Fruit fly (Drosophila melanogaster) Kc167 (cell line): ENCODE data around the gene MED28.

Source experiments
- Myc ChIP-seq: fragments of >200 bp; optimal IDR thresholded peaks from 2 replicates; lab custom pipeline; 2017; ENCODE audit warnings: missing external identifiers
- Sin3A ChIP-seq: fragments of >200 bp; optimal IDR thresholded peaks from 2 replicates; lab custom pipeline; 2018; ENCODE audit warnings: missing external identifiers
- h ChIP-seq: fragments of >200 bp; optimal IDR thresholded peaks from 3 replicates; lab custom pipeline; 2018; ENCODE audit warnings: missing external identifiers
- insv ChIP-seq: fragments of >200 bp; optimal IDR thresholded peaks from 3 replicates; lab custom pipeline; 2018; ENCODE audit warnings: missing external identifiers
- psq ChIP-seq: fragments of >200 bp; optimal IDR thresholded peaks from 2 replicates; lab custom pipeline; 2017; ENCODE audit warnings: missing external identifiers
- ttk ChIP-seq: sonication (Bioruptor generic); optimal IDR thresholded peaks from 2 replicates; lab custom pipeline; 2017; ENCODE audit warnings: missing external identifiers

MED28 gene

DNA sequence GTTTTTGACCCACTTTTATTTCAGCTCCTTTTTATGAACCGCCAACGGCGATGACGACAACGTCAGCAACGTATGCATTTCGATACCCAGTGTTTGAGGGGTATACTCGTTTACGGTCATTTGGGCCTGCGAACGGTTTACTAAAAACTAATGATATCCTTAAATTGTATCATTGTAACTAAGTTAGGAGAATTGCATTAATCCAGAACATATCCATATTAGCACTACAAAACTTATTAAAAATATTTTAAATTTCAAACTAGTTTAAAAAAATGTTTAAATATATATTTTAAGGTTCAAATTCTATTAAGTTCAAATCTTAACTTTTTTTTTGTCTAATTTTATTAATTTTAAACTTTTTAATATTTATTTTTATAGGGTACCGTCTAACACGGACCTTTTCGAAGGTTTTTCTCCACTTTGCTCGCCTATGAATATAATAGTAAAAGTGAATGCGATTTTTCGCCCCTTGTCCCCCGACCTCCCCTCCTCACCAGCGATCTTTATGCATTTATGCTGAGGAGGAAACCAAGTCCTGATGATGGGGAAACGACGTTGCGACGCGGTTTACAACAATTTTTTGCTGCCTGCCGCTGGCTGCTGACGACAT is 17.5 kb upstream of the MED28 start:
- no peak for TF ChIP-seq psq (lab: Kevin White, UChicago)
- TF ChIP-seq h: no peak
- TF ChIP-seq Myc (lab: Kevin White, UChicago): no peak
- TF ChIP-seq ttk (lab: Kevin White, UChicago): no peak
- TF ChIP-seq Sin3A: no peak
- no peak for TF ChIP-seq insv

DNA sequence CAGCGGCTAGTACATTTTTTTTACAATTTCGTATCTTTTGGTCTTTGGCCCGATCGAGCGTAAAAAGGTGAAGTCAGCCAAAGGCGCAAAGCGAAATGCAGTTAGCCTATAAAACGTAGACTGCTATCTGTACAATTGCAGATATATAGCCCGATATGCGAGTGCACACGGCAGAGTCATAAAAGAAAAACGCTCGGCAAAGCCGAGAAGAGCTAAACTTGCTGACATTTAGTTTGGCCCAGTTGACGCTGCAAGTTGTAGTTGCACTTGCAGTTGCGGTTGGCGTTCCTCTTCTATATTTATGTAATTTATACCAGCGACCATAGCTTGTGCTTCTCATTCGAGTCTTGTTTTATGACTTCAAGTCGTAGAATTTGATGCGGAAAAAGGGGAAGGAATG is 16.2 kb upstream of the MED28 start:
- TF ChIP-seq h (no peak), Myc (lab: Kevin White, UChicago) (no peak), insv (no peak), psq (lab: Kevin White, UChicago) (no peak), Sin3A (no peak), ttk (lab: Kevin White, UChicago) (no peak)

DNA sequence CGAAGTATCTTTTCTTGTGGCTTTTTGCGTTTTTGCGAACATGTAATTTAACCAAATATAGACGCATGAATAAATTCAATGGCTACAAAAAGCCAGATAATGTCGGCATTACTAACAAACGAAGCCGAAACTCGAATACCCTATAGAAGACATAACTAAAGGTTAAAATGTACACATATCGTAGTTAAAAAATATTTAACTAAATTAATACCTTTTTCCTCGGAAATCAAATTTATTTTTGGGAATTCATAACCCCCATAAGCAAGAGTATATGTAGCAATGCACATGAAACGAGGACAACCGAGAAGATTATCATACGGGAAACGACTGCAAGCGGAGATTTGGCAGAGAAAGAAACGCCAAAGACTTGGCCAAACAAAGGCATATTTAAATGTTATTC is 15.1 kb upstream of the MED28 start:
- no peak for TF ChIP-seq insv
- no peak for TF ChIP-seq Myc (lab: Kevin White, UChicago)

DNA sequence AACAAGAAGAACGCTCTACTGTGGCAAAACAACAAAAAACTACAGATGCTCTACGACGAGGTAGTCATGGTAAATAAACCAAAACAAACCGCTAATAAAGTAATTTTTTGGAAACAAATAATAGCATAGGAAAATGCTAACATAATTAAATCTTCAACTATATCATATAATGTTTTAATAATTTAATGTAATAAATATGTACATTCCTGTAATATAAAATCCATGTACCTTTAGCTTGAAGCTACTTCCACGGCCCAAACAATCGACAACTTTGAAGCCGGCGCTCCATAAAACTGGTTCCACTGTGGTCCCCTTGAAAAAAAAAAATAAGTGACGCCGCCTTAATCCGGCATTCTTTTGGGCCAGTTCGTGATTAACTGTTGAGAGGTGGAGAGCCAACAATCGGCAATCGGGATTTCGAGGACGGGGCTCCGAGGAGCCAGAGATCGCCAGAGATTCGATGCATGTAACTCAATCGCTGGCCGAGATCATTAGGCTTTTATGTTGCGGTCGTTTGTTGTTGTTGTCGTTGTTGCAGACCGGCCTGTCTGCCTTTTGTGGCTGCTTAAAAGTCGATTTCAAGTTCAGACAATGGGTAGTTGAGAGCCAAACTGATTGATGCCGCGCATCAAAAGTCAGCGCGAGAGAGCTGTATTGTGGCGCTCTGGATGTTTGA is 14.0 kb upstream of the MED28 start:
- TF ChIP-seq Sin3A: no peak
- no peak for TF ChIP-seq psq (lab: Kevin White, UChicago)
- TF ChIP-seq ttk (lab: Kevin White, UChicago): no peak
- no peak for TF ChIP-seq insv
- TF ChIP-seq h: no peak
- TF ChIP-seq Myc (lab: Kevin White, UChicago): no peak

DNA sequence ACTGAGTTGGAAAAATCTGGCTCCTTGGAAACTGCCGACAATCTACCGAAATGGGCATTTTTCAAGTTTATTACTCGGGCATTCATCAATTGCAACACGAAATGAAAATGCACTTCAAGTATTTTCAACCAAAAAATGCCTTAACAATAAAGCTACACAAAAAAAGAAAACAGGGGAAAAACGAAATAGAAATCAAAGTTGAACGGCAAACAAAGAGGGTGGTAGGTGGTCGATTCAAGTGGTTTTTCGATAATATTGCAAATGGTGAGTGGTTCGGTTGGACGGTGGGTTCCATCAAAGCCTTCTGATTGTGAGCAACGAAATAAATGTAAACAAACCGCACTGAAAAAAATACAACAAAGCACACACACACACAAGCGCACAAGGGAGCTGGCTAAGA is 10.6 kb upstream of the MED28 start:
- TF ChIP-seq h (no peak), ttk (lab: Kevin White, UChicago) (no peak), insv (no peak), Myc (lab: Kevin White, UChicago) (no peak), psq (lab: Kevin White, UChicago) (no peak), Sin3A (no peak)

DNA sequence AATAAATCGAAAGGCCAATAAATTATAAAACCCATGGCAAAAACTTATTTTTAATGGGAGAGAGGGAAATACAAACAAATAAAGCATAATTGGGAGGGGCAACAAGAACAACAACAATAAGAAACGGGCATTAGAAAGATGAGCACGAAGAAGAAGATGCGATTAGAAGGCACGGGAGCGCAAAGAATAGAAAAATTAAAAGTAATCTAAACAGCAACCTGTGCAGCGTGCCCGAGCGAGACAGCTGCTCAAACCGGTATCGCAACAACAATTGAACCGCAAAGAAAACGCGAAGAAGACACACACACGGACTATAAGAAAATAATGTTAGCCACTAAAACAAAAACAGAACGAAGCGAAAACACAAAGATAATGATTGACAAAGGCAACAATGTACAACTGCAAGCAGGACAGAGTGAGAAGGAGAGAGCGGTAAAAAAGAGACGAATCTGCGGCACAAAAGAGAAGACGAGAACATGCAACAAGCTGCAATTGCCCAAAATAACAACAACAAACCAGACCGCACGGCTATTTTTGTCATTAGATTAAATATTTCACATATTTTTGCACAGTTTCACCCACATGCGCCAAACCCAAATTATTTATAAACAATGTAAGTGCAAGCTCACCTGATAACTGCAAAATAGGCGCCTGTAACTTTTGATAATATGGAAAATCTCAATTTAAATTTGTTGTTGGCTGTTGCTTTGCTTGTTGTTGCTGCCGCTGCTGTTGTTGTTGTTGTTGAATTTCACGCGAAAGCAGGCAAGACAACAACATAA is 4.8 kb upstream of the MED28 start:
- peak; percentile 16 for TF ChIP-seq psq (lab: Kevin White, UChicago)
- no peak for TF ChIP-seq ttk (lab: Kevin White, UChicago)
- no peak for TF ChIP-seq Sin3A
- no peak for TF ChIP-seq Myc (lab: Kevin White, UChicago)
- TF ChIP-seq insv: no peak
- TF ChIP-seq h: no peak

DNA sequence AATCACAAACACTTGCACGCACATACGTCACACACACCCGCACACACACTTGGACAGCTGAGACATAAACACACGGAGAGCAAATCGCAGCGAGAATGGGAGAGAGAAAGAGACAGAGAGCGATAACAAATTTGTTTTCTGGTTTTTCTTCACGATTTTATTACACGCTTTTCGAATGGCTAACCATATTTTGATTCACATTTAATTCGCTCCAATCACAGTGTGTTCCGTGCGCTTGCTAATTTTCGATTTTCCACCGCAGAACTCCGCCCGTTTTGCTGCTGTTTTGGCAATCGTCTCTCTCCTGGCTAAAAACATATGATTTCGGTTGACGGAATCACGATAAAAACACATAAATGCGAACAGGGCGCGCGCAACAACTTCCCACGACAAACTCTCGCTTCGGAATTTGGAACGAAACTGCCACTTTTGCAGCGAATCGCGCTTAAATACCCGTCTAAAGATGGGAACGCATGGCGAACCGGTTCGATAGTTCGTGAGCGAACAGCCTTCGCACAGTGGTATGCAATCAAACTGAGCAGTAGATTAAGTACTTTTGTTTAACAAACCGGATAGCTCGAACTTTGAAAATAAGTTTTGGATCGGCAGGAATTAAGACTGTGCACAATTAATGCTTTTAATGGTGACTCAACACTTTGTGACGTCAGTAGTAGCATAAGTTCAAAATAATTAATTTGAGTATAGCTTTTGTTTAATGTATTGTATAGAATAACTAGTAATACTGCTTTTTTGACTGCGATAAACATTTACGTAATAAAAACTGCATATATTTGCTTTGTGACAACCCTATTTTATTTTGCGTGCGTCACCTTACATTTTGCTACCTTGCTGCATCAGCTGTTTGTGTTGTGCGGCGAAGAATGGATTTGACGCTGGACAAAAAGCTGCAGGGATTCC is 3.9 kb upstream of the MED28 start, which contains the start of the genes Fur1 and Vps33B:
Fur1 (minus strand) TSS at position 424 of the 918 bp plus-strand sequence.
Vps33B (plus strand) TSS at position 856 of the 918 bp plus-strand sequence.
- TF ChIP-seq Sin3A (peak; percentile 98), Myc (lab: Kevin White, UChicago) (no peak)

DNA sequence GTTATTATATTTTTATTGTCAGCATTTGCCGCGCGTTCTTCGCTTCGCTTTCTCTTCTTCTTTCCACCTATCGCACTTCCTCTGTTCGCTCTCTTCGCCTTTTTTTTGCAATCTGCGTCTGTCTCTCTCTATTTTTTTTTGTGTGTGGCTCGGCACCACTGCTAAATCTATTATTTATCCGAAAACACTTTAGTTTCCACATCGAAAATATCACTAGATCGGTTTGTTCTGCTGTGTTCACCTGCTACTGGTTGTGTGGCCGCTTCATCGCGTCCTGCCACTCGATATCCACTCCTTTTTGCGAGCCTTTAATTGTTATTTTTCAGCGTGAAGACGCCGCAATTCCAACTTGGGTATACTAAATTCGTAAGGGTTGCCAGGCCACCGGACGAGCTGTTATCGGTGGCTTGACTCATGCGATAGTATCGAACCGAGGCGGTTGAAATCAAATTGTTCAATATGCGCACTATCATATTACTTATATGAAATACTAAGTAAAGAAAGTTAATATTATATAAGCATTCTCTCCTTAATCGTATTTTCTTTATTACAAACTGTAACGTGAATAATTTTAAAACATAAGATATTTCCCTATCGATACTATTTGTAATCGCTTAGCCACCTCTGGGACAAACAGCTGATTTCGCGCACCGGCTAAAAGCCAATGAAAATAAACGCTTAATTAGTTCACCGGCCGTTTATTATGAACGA is 5.8 kb downstream of the MED28 start, which contains the start of the genes XNP, CG42488 and CG5116:
XNP (minus strand) TSS at position 372 of the 711 bp plus-strand sequence.
CG42488 (plus strand) TSS at position 636 of the 711 bp plus-strand sequence.
CG5116 (plus strand) TSS at position 636 of the 711 bp plus-strand sequence.
- no peak for TF ChIP-seq ttk (lab: Kevin White, UChicago)
- peak; percentile 49 for TF ChIP-seq Sin3A
- peak; percentile 4 for TF ChIP-seq psq (lab: Kevin White, UChicago)
- TF ChIP-seq Myc (lab: Kevin White, UChicago): no peak
- TF ChIP-seq insv: no peak
- no peak for TF ChIP-seq h

DNA sequence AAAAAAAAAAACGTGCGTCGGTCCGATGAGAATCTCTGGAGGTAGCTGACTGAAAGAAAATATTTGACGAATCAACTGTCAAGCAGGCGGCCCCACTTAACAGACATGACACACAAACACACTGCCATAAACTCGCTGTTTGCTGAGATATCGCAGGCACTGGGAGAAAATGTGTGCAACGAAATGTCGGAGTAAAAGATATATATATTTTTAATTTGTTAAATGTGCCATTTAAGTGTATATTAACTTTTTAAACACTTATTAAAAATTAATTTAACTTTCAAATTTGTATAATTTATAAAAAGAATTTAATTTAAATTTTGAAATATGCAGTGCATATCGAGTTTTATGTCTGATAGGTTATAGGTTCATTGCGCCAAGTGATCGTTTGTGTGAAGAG is 12.3 kb downstream of the MED28 start:
- TF ChIP-seq h (no peak), ttk (lab: Kevin White, UChicago) (no peak), Sin3A (no peak), psq (lab: Kevin White, UChicago) (no peak), Myc (lab: Kevin White, UChicago) (no peak), insv (no peak)

DNA sequence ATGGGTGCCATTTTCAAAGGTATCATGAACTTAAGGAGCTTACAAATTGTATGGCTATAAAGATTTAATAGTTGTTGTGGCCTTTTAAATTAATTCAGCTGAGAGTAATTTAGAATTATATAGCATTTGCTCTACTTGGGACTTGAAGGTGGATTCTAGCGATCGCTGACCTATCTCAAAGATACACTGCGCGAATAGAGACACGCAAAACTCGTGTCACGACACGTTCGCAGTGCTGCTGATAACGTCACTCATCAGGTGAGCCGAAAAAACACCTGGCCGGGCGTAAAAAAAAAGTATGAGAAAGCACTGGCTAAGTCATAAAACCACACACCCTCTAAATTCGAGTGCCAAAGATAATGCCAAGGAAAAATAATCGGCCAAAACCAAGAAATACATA is 12.9 kb downstream of the MED28 start:
- TF ChIP-seq insv (no peak), ttk (lab: Kevin White, UChicago) (no peak), Myc (lab: Kevin White, UChicago) (no peak)

DNA sequence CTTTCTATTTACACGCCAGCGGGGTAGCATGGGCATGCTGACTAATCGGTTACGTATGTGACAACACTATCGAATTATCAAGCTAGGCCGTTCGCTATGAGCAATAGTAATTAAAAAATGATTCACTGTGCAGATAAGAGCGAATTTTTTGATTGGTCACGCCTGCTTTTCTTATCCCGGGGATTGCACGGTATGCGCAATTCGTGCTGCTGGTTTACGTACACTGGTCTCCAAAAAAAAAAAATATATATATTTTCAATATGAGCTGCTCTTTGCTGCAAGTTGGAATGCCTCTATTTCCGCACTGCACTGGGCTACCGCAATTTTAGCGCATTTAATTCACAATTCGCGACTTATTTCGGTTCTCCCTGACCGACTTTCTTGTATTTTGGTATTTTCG is 13.6 kb downstream of the MED28 start:
- TF ChIP-seq ttk (lab: Kevin White, UChicago) (no peak), insv (no peak)
